Worm (Caenorhabditis elegans): Measurements from ENCODE around the gene Y41D4B.1.

Y41D4B.1 gene

ce11 chrIV:1708426-1708826 is 35.9 kb downstream of the Y41D4B.1 start:
- TF ChIP-seq unc-30 (tag; optimal IDR thresholded peaks at IDR 0.05) (no peak), nhr-85 (tag) (peak; percentile 75), aha-1 (tag; optimal IDR thresholded peaks at IDR 0.05) (no peak), nhr-237 (tag; optimal IDR thresholded peaks at IDR 0.05) (no peak), nhr-77 (tag; optimal IDR thresholded peaks at IDR 0.05) (no peak), pax-3 (tag; optimal IDR thresholded peaks at IDR 0.05) (no peak), ama-1 (optimal IDR thresholded peaks at IDR 0.05) (peak; percentile 1), ceh-82 (tag; optimal IDR thresholded peaks at IDR 0.05) (no peak)

- TF ChIP-seq fkh-4 (tag; optimal IDR thresholded peaks at IDR 0.05; ENCODE audit: borderline replicate concordance) (no peak), efl-1 (optimal IDR thresholded peaks at IDR 0.05) (no peak), efl-1 (GFP tag; optimal IDR thresholded peaks at IDR 0.05 in 1 of 2) (no peak), ceh-8 (GFP tag; optimal IDR thresholded peaks at IDR 0.05) (peak; percentile 43), alr-1 (tag; optimal IDR thresholded peaks at IDR 0.05; ENCODE audit: borderline replicate concordance) (no peak), nhr-19 (GFP tag; conservative IDR thresholded peaks at IDR 0.05) (no peak), efl-3 (GFP tag; optimal IDR thresholded peaks at IDR 0.05) (no peak)
Measured at ce11 chrIV:1709002-1709401, 36.5 kb downstream of the Y41D4B.1 start.

ce11 chrIV:1709695-1710315 is 37.3 kb downstream of the Y41D4B.1 start, which contains the start of the genes pbs-1 and K08D12.3:
Gene pbs-1, minus strand, starts transcription at chrIV:1709745.
Gene K08D12.3, plus strand, starts transcription at chrIV:1710265.
- TF ChIP-seq efl-1 (optimal IDR thresholded peaks at IDR 0.05) (peak; percentile 70 to 93), efl-1 (GFP tag; optimal IDR thresholded peaks at IDR 0.05 in 1 of 2) (peak; percentile 92 to 99), unc-62 (GFP tag; optimal IDR thresholded peaks at IDR 0.05) (no peak), mef-2 (tag; optimal IDR thresholded peaks at IDR 0.05) (no peak), sptf-1 (tag; optimal IDR thresholded peaks at IDR 0.05) (no peak), nhr-237 (tag; optimal IDR thresholded peaks at IDR 0.05) (no peak), mdl-1 (tag; optimal IDR thresholded peaks at IDR 0.05) (peak in 1 of 2 experiments; percentile 80), unc-130 (tag; optimal IDR thresholded peaks at IDR 0.05) (peak; percentile 74), pag-3 (tag; optimal IDR thresholded peaks at IDR 0.05; ENCODE audit: borderline replicate concordance, insufficient read depth) (no peak), lir-3 (tag; optimal IDR thresholded peaks at IDR 0.05; ENCODE audit: poor library complexity) (peak; percentile 55), aly-2 (tag; optimal IDR thresholded peaks at IDR 0.05) (peak; percentile 55), rnt-1 (tag; optimal IDR thresholded peaks at IDR 0.05) (peak; percentile 89), nhr-76 (tag; optimal IDR thresholded peaks at IDR 0.05) (no peak), tbx-2 (tag; optimal IDR thresholded peaks at IDR 0.05) (peak; percentile 80), lin-39 (tag; optimal IDR thresholded peaks at IDR 0.05) (peak; percentile 73), ama-1 (optimal IDR thresholded peaks at IDR 0.05) (no peak), mep-1 (tag; optimal IDR thresholded peaks at IDR 0.05) (peak; percentile 89), aha-1 (tag; optimal IDR thresholded peaks at IDR 0.05) (no peak), ceh-82 (tag; optimal IDR thresholded peaks at IDR 0.05) (peak; percentile 74 to 84 (median 77)), hlh-4 (tag; optimal IDR thresholded peaks at IDR 0.05) (no peak), irx-1 (tag; optimal IDR thresholded peaks at IDR 0.05) (peak; percentile 42), lin-14 (GFP tag; optimal IDR thresholded peaks at IDR 0.05) (peak; percentile 88), elt-2 (tag; optimal IDR thresholded peaks at IDR 0.05) (peak; percentile 33), lin-13 (GFP tag; optimal IDR thresholded peaks at IDR 0.05) (peak; percentile 87), alr-1 (tag; optimal IDR thresholded peaks at IDR 0.05; ENCODE audit: borderline replicate concordance) (no peak), lin-15B (tag; optimal IDR thresholded peaks at IDR 0.05) (peak; percentile 78), nhr-12 (tag; optimal IDR thresholded peaks at IDR 0.05) (no peak), pax-3 (tag; optimal IDR thresholded peaks at IDR 0.05) (peak; percentile 61), C16A3.4 (tag; optimal IDR thresholded peaks at IDR 0.05) (peak; percentile 85), nhr-90 (tag; optimal IDR thresholded peaks at IDR 0.05; ENCODE audit: poor library complexity) (peak; percentile 84), pqm-1 (tag; optimal IDR thresholded peaks at IDR 0.05) (no peak), fkh-8 (tag; optimal IDR thresholded peaks at IDR 0.05) (peak; percentile 71), efl-3 (GFP tag; optimal IDR thresholded peaks at IDR 0.05) (no peak), ztf-11 (tag; optimal IDR thresholded peaks at IDR 0.05) (no peak), nhr-19 (GFP tag; conservative IDR thresholded peaks at IDR 0.05) (peak; percentile 88), nhr-47 (tag; optimal IDR thresholded peaks at IDR 0.05) (peak; percentile 87), egl-27 (tag; optimal IDR thresholded peaks at IDR 0.05) (no peak), xbp-1 (tag; optimal IDR thresholded peaks at IDR 0.05) (peak; percentile 82), mab-9 (GFP tag; IDR thresholded peaks at IDR 0.05) (0 out of 2 replicates have a peak, but pooled peaks have one; percentile 8), lsy-2 (tag; optimal IDR thresholded peaks at IDR 0.05) (peak; percentile 88 to 94), unc-86 (tag; optimal IDR thresholded peaks at IDR 0.05) (peak; percentile 71)
